Worm (Caenorhabditis elegans): ENCODE results near the gene pnn-1.

pnn-1 gene

DNA sequence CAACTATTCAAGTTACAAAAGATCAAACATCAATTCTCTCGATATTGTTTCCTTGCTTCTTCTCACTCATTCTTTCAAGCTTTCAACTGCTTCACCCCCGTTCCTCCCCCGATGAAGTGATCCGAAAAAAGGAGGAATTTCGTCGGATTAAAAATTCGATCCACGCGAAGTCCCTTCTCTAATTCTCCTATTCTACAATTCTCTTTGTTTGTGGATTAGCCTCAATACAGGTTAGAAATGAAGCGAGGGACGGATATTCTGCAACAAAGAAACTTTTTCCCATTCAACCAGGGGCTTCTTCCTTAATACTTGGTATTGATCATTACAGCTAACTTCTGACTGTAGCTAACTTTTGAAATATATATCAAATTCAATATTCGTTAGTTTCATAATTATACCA, 26.1 kb upstream of the pnn-1 start, which contains the start of gene grl-2:
Gene grl-2 (plus strand): TSS at position 301 of the 400 bp plus-strand sequence.
- no peak for TF ChIP-seq mec-3 (tag; optimal IDR thresholded peaks at IDR 0.05; ENCODE audit: borderline replicate concordance)
- TF ChIP-seq K02D7.2 (tag; optimal IDR thresholded peaks at IDR 0.05), result no peak
- TF ChIP-seq unc-3 (GFP tag; conservative IDR thresholded peaks at IDR 0.05), result no peak
- no peak for TF ChIP-seq unc-3 (tag; optimal IDR thresholded peaks at IDR 0.05)
- TF ChIP-seq zip-5 (tag; optimal IDR thresholded peaks at IDR 0.05), result no peak
- TF ChIP-seq pqm-1 (tag; optimal IDR thresholded peaks at IDR 0.05), result no peak
- no peak for TF ChIP-seq ceh-6 (GFP tag; optimal IDR thresholded peaks at IDR 0.05)
- no peak for TF ChIP-seq fkh-10 (GFP tag; optimal IDR thresholded peaks at IDR 0.05)
- TF ChIP-seq ceh-19 (GFP tag; optimal IDR thresholded peaks at IDR 0.05), result no peak
- TF ChIP-seq elt-2 (tag; optimal IDR thresholded peaks at IDR 0.05), result no peak
- no peak for TF ChIP-seq npax-4 (tag; optimal IDR thresholded peaks at IDR 0.05)
- TF ChIP-seq ref-2 (tag; optimal IDR thresholded peaks at IDR 0.05), result no peak
- TF ChIP-seq gmeb-2 (tag; optimal IDR thresholded peaks at IDR 0.05), result no peak
- no peak for TF ChIP-seq tbx-7 (tag; optimal IDR thresholded peaks at IDR 0.05)
- TF ChIP-seq sox-2 (GFP tag; IDR thresholded peaks at IDR 0.05), result no peak
- no peak for TF ChIP-seq unc-86 (tag; optimal IDR thresholded peaks at IDR 0.05)
- TF ChIP-seq elt-4 (tag; optimal IDR thresholded peaks at IDR 0.05), result no peak
- no peak for TF ChIP-seq ceh-34 (tag; optimal IDR thresholded peaks at IDR 0.05)
- no peak for TF ChIP-seq lin-11 (tag; optimal IDR thresholded peaks at IDR 0.05)
- no peak for TF ChIP-seq T23F11.4 (GFP tag; optimal IDR thresholded peaks at IDR 0.05)

DNA sequence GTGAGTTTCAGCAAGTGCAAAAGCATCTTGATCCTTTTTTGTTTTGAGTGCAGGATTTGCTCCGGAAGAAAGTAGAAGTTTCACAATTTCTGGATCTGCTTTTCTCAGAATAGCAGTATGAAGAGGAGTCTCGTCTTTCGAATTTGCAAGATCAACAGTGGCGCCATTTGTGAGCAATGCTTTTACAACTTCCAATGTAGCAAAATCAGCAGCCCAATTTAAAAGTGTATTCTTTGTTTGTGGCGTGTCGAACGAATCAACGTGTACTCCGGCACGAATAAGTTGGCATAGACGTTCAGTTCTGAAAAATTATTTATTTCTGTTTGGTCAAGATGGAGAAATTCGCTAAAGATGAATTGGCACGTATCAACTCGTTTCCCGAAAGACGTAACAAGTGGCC, 21.3 kb upstream of the pnn-1 start, which contains the start of gene T16G1.13:
Gene T16G1.13 (plus strand): TSS at position 301 of the 400 bp plus-strand sequence.
- TF ChIP-seq ceh-24 (tag; optimal IDR thresholded peaks at IDR 0.05) (no peak), ceh-22 (tag; optimal IDR thresholded peaks at IDR 0.05) (no peak), pag-3 (tag; optimal IDR thresholded peaks at IDR 0.05; ENCODE audit: borderline replicate concordance) (no peak), elt-2 (tag; optimal IDR thresholded peaks at IDR 0.05) (no peak), nhr-11 (tag; optimal IDR thresholded peaks at IDR 0.05) (no peak), pqm-1 (tag; optimal IDR thresholded peaks at IDR 0.05) (no peak), pat-9 (tag; optimal IDR thresholded peaks at IDR 0.05) (no peak), ttx-3 (tag; optimal IDR thresholded peaks at IDR 0.05) (no peak), mec-3 (tag; optimal IDR thresholded peaks at IDR 0.05; ENCODE audit: borderline replicate concordance) (no peak), odd-2 (tag; optimal IDR thresholded peaks at IDR 0.05) (no peak), fkh-10 (GFP tag; optimal IDR thresholded peaks at IDR 0.05) (no peak), ceh-30 (tag; optimal IDR thresholded peaks at IDR 0.05) (no peak), ceh-19 (GFP tag; optimal IDR thresholded peaks at IDR 0.05) (no peak), che-1 (tag; optimal IDR thresholded peaks at IDR 0.05) (no peak), hlh-15 (tag; optimal IDR thresholded peaks at IDR 0.05) (no peak)

DNA sequence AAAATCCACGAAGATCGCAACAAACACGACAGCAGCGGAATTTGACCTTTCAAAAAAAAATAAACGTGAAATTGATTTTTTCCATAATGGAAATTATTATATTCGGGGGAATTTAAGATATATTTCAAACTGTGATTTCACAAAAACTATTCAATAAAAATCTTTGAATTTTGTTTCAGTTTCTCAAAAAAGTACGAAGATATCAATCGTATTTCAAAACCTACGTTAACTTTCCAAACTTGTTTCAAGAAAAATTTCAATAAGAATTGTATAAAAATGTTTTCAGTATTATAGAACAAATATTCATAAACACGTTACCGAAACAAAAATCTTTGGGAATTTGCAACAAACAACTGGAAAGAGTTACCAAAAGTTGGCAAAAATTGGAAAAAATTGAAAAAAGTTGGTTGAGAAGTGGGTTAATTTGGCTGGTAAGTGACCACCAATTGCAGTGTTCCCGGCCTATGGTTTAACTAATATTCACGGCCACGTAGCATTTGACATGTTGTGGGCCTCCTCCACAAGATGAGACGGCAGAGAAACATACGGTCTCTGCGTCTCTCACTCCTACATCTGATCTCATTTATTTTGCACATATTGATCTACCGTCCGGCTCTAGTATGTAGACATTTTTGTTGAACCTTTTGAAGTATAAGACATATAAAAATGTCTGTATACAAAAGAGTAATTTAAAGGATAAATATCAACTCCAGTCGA, 19.9 kb upstream of the pnn-1 start, which contains the start of the genes T16G1.9 and T16G1.18:
Gene T16G1.9 (minus strand): TSS at position 51 of the 717 bp plus-strand sequence.
Gene T16G1.18 (plus strand): TSS at position 493 of the 717 bp plus-strand sequence.
- TF ChIP-seq elt-2 (tag; optimal IDR thresholded peaks at IDR 0.05) (no peak), zip-5 (tag; optimal IDR thresholded peaks at IDR 0.05) (no peak), ceh-18 (tag; optimal IDR thresholded peaks at IDR 0.05) (no peak), sox-4 (tag; optimal IDR thresholded peaks at IDR 0.05) (no peak), ttx-3 (tag; optimal IDR thresholded peaks at IDR 0.05) (no peak), ceh-30 (tag; optimal IDR thresholded peaks at IDR 0.05) (no peak), ceh-34 (tag; optimal IDR thresholded peaks at IDR 0.05) (no peak), npax-4 (tag; optimal IDR thresholded peaks at IDR 0.05) (no peak), che-1 (tag; optimal IDR thresholded peaks at IDR 0.05) (no peak), ceh-31 (tag; optimal IDR thresholded peaks at IDR 0.05) (peak; percentile 23), ama-1 (optimal IDR thresholded peaks at IDR 0.05) (no peak), K02D7.2 (tag; optimal IDR thresholded peaks at IDR 0.05) (no peak), pag-3 (tag; optimal IDR thresholded peaks at IDR 0.05; ENCODE audit: borderline replicate concordance) (no peak), ceh-2 (tag; optimal IDR thresholded peaks at IDR 0.05) (no peak), fkh-6 (tag; optimal IDR thresholded peaks at IDR 0.05) (no peak), C38D4.7 (GFP tag; optimal IDR thresholded peaks at IDR 0.05) (no peak), unc-55 (GFP tag; optimal IDR thresholded peaks at IDR 0.05) (peak; percentile 24), ref-2 (tag; optimal IDR thresholded peaks at IDR 0.05) (no peak), unc-42 (tag; optimal IDR thresholded peaks at IDR 0.05) (peak; percentile 50), hlh-13 (GFP tag; optimal IDR thresholded peaks at IDR 0.05) (no peak), eyg-1 (tag; optimal IDR thresholded peaks at IDR 0.05) (no peak), sox-2 (GFP tag; IDR thresholded peaks at IDR 0.05) (no peak), elt-4 (tag; optimal IDR thresholded peaks at IDR 0.05) (no peak), ceh-19 (GFP tag; optimal IDR thresholded peaks at IDR 0.05) (no peak), tbx-2 (tag; optimal IDR thresholded peaks at IDR 0.05) (peak; percentile 41), madf-2 (tag; optimal IDR thresholded peaks at IDR 0.05) (no peak), dve-1 (tag; optimal IDR thresholded peaks at IDR 0.05) (no peak), ceh-48 (tag; optimal IDR thresholded peaks at IDR 0.05) (peak; percentile 47), fkh-10 (GFP tag; optimal IDR thresholded peaks at IDR 0.05) (no peak), unc-3 (GFP tag; conservative IDR thresholded peaks at IDR 0.05) (no peak), unc-3 (tag; optimal IDR thresholded peaks at IDR 0.05) (no peak), tbx-7 (tag; optimal IDR thresholded peaks at IDR 0.05) (no peak), sdc-2 (tag; optimal IDR thresholded peaks at IDR 0.05) (no peak)
